Fruit fly (Drosophila melanogaster) whole organism, embryonic: ENCODE data around the gene CG6659.

ENCODE experiments used
- Bgb ChIP-seq: fragments of 200-800 bp; sonication (Bioruptor generic); IDR thresholded peaks from 2 replicates; pipeline ENCODE4 v1.3.6; 2022; ENCODE audit warnings: missing biosample characterization, missing genetic modification characterization; ENCODE audit not compliant: partially characterized antibody
- CG10209 ChIP-seq: fragments of 200-800 bp; sonication (Bioruptor generic); optimal IDR thresholded peaks from 3 replicates; lab custom pipeline; 2017; ENCODE audit warnings: missing biosample characterization, mild to moderate bottlenecking, missing genetic modification characterization, missing genetic modification reagents
- CG11504 ChIP-seq: fragments of 200-800 bp; sonication (Bioruptor generic); optimal IDR thresholded peaks from 3 replicates; lab custom pipeline; 2019; ENCODE audit warnings: missing biosample characterization, mild to moderate bottlenecking, missing genetic modification characterization, moderate library complexity
- CG14014 ChIP-seq: fragments of 200-800 bp; sonication (Bioruptor generic); IDR thresholded peaks from 2 replicates; pipeline ENCODE4 v1.3.6; 2022; ENCODE audit warnings: missing biosample characterization, missing genetic modification characterization
- CG14441 ChIP-seq: fragments of 200-800 bp; sonication (Bioruptor generic); IDR thresholded peaks from 2 replicates; pipeline ENCODE4 v1.3.6; 2022; ENCODE audit warnings: missing biosample characterization, missing genetic modification characterization
- CG17359 ChIP-seq: fragments of 200-800 bp; sonication (Bioruptor generic); optimal IDR thresholded peaks from 3 replicates; lab custom pipeline; 2018; ENCODE audit warnings: missing biosample characterization, mild to moderate bottlenecking, missing genetic modification characterization, moderate library complexity
- CG2120 ChIP-seq: fragments of 200-800 bp; sonication (Bioruptor generic); optimal IDR thresholded peaks from 3 replicates; lab custom pipeline; 2016; ENCODE audit warnings: missing biosample characterization, missing genetic modification characterization
- CG2712 ChIP-seq: fragments of 200-800 bp; optimal IDR thresholded peaks from 3 replicates; lab custom pipeline; 2019; ENCODE audit warnings: missing biosample characterization, mild to moderate bottlenecking, missing genetic modification characterization, moderate library complexity
- CG31365 ChIP-seq: fragments of 200-800 bp; sonication (Bioruptor generic); optimal IDR thresholded peaks from 2 replicates; lab custom pipeline; 2018; ENCODE audit warnings: missing biosample characterization, mild to moderate bottlenecking, missing genetic modification characterization
- CG3163 ChIP-seq: fragments of 200-800 bp; sonication (Bioruptor generic); optimal IDR thresholded peaks from 3 replicates; lab custom pipeline; 2016; ENCODE audit warnings: missing biosample characterization, missing genetic modification characterization
- CG5245 ChIP-seq: fragments of 200-800 bp; sonication (Bioruptor generic); optimal IDR thresholded peaks from 3 replicates; lab custom pipeline; 2016; ENCODE audit warnings: missing biosample characterization, missing genetic modification characterization
- CG6254 ChIP-seq: fragments of 200-800 bp; sonication (Bioruptor generic); optimal IDR thresholded peaks from 3 replicates; lab custom pipeline; 2017; ENCODE audit warnings: mild to moderate bottlenecking, missing biosample characterization, missing genetic modification reagents, missing genetic modification characterization
- CG6854 ChIP-seq: fragments of 200-800 bp; sonication (Bioruptor generic); optimal IDR thresholded peaks from 3 replicates; lab custom pipeline; 2017; ENCODE audit warnings: missing biosample characterization, mild to moderate bottlenecking, missing genetic modification characterization
- CG7357 ChIP-seq: fragments of 200-800 bp; sonication (Bioruptor generic); IDR thresholded peaks from 3 replicates; pipeline ENCODE4 v1.3.6; 2022; ENCODE audit warnings: missing biosample characterization, missing genetic modification characterization
- CG7556 ChIP-seq: fragments of 200-800 bp; sonication (Bioruptor generic); optimal IDR thresholded peaks from 2 replicates; lab custom pipeline; 2017; ENCODE audit warnings: missing biosample characterization, mild to moderate bottlenecking, missing genetic modification characterization
- CG7963 ChIP-seq: fragments of 200-800 bp; sonication (Bioruptor generic); IDR thresholded peaks from 3 replicates; pipeline ENCODE4 v1.3.6; 2022; ENCODE audit warnings: missing biosample characterization, missing genetic modification characterization; ENCODE audit not compliant: partially characterized antibody
- CG9215 ChIP-seq: fragments of 200-800 bp; sonication (Bioruptor generic); IDR thresholded peaks from 2 replicates; pipeline ENCODE4 v1.3.6; 2022; ENCODE audit warnings: missing biosample characterization, missing genetic modification characterization
- CoRest ChIP-seq: fragments of 200-800 bp; sonication (Bioruptor generic); optimal IDR thresholded peaks from 3 replicates; lab custom pipeline; 2018; ENCODE audit warnings: missing biosample characterization, mild to moderate bottlenecking, missing genetic modification characterization, moderate library complexity
- Hr51 ChIP-seq, 2 experiments: fragments of 200-800 bp; sonication (Bioruptor generic); optimal IDR thresholded peaks; 2 replicates in 1 of 2; 3 replicates in 1 of 2; lab custom pipeline; 2016 to 2018; ENCODE audit warnings: missing biosample characterization in 2 of 2, missing genetic modification characterization in 2 of 2, mild to moderate bottlenecking in 1 of 2, moderate library complexity in 1 of 2
- Hsf ChIP-seq: fragments of 200-800 bp; sonication (Bioruptor generic); optimal IDR thresholded peaks from 3 replicates; lab custom pipeline; 2016; ENCODE audit warnings: missing biosample characterization, missing genetic modification characterization
- Meics ChIP-seq: fragments of 200-800 bp; sonication (Bioruptor generic); optimal IDR thresholded peaks from 2 replicates; lab custom pipeline; 2017; ENCODE audit warnings: missing biosample characterization, mild to moderate bottlenecking, missing genetic modification characterization
- Oli ChIP-seq: fragments of 200-800 bp; sonication (Bioruptor generic); optimal IDR thresholded peaks from 2 replicates; lab custom pipeline; 2018; ENCODE audit warnings: missing biosample characterization, mild to moderate bottlenecking, missing genetic modification characterization, moderate library complexity
- Sox102F ChIP-seq: fragments of 200-800 bp; sonication (Bioruptor generic); optimal IDR thresholded peaks from 2 replicates; lab custom pipeline; 2018; ENCODE audit warnings: missing biosample characterization, mild to moderate bottlenecking, missing genetic modification characterization, moderate library complexity
- Vsx1 ChIP-seq: fragments of 200-800 bp; sonication (Bioruptor generic); optimal IDR thresholded peaks from 2 replicates; lab custom pipeline; 2017; ENCODE audit warnings: missing biosample characterization, mild to moderate bottlenecking, missing genetic modification characterization, missing genetic modification reagents
- Xbp1 ChIP-seq: fragments of 200-800 bp; sonication (Bioruptor generic); optimal IDR thresholded peaks from 3 replicates; lab custom pipeline; 2016; ENCODE audit warnings: missing biosample characterization, mild to moderate bottlenecking, missing genetic modification characterization
- en ChIP-seq: fragments of 200-800 bp; sonication (Bioruptor generic); optimal IDR thresholded peaks from 2 replicates; lab custom pipeline; 2016; ENCODE audit warnings: missing biosample characterization, missing genetic modification characterization
- fd96Cb ChIP-seq: fragments of 200-800 bp; sonication (Bioruptor generic); optimal IDR thresholded peaks from 2 replicates; lab custom pipeline; 2018; ENCODE audit warnings: missing biosample characterization, mild to moderate bottlenecking, missing genetic modification characterization, moderate library complexity
- her ChIP-seq: fragments of 200-800 bp; sonication (Bioruptor generic); optimal IDR thresholded peaks from 2 replicates; lab custom pipeline; 2016; ENCODE audit warnings: missing biosample characterization, missing genetic modification characterization
- ind ChIP-seq: fragments of 200-800 bp; sonication (Bioruptor generic); optimal IDR thresholded peaks from 3 replicates; lab custom pipeline; 2016; ENCODE audit warnings: missing biosample characterization, missing genetic modification characterization
- ken ChIP-seq: fragments of 200-800 bp; sonication (Bioruptor generic); IDR thresholded peaks from 3 replicates; pipeline ENCODE4 v1.3.6; 2022; ENCODE audit warnings: missing biosample characterization, missing genetic modification characterization
- lbe ChIP-seq: fragments of 200-800 bp; sonication (Bioruptor generic); optimal IDR thresholded peaks from 2 replicates; lab custom pipeline; 2016; ENCODE audit warnings: missing biosample characterization, mild to moderate bottlenecking, missing genetic modification characterization
- lmd ChIP-seq: fragments of 200-800 bp; sonication (Bioruptor generic); IDR thresholded peaks from 2 replicates; pipeline ENCODE4 v1.3.6; 2022; ENCODE audit warnings: missing biosample characterization, missing genetic modification characterization
- mirr ChIP-seq: fragments of 200-800 bp; sonication (Bioruptor generic); optimal IDR thresholded peaks from 3 replicates; lab custom pipeline; 2018; ENCODE audit warnings: missing biosample characterization, mild to moderate bottlenecking, missing genetic modification characterization
- nom ChIP-seq: fragments of 200-800 bp; sonication (Bioruptor generic); optimal IDR thresholded peaks from 2 replicates; lab custom pipeline; 2017; ENCODE audit warnings: missing biosample characterization, missing genetic modification characterization, mild to moderate bottlenecking, moderate library complexity, missing genetic modification reagents
- org-1 ChIP-seq: fragments of 200-800 bp; sonication (Bioruptor generic); optimal IDR thresholded peaks from 2 replicates; lab custom pipeline; 2017; ENCODE audit warnings: missing biosample characterization, missing genetic modification characterization
- otp ChIP-seq: fragments of 200-800 bp; sonication (Bioruptor generic); IDR thresholded peaks from 3 replicates; pipeline ENCODE4, ENCODE4 v1.3.6; 2022; ENCODE audit warnings: missing biosample characterization, missing genetic modification characterization
- pan ChIP-seq, 4 experiments: fragments of >200 bp in 3 of 4; fragments of 200-800 bp in 1 of 4; sonication (Bioruptor generic) in 1 of 4; optimal IDR thresholded peaks in 3 of 4; IDR thresholded peaks in 1 of 4; 2 replicates each; pipeline versions ENCODE4 v1.3.6 to Lab custom; 2017 to 2022; ENCODE audit warnings: missing biosample characterization in 2 of 4, missing genetic modification characterization in 2 of 4, mixed read lengths in 1 of 4
- phol ChIP-seq: fragments of 200-800 bp; sonication (Bioruptor generic); optimal IDR thresholded peaks from 3 replicates; lab custom pipeline; 2018; ENCODE audit warnings: missing biosample characterization, mild to moderate bottlenecking, missing genetic modification characterization, moderate library complexity
- pita ChIP-seq: fragments of 200-800 bp; sonication (Bioruptor generic); optimal IDR thresholded peaks from 2 replicates; lab custom pipeline; 2017; ENCODE audit warnings: missing biosample characterization, mild to moderate bottlenecking, missing genetic modification characterization
- pnt ChIP-seq: fragments of 200-800 bp; sonication (Bioruptor generic); optimal IDR thresholded peaks from 3 replicates; lab custom pipeline; 2016; ENCODE audit warnings: missing biosample characterization, missing genetic modification characterization
- repo ChIP-seq: fragments of 200-800 bp; sonication (Bioruptor generic); optimal IDR thresholded peaks from 2 replicates; lab custom pipeline; 2016; ENCODE audit warnings: missing biosample characterization, missing genetic modification characterization
- sc ChIP-seq, 3 experiments: fragments of >200 bp in 2 of 3; fragments of 200-800 bp in 1 of 3; sonication (Bioruptor generic) in 1 of 3; optimal IDR thresholded peaks; 2 replicates in 2 of 3; 3 replicates in 1 of 3; lab custom pipeline; 2017; ENCODE audit warnings: mild to moderate bottlenecking in 1 of 3, missing biosample characterization in 1 of 3, missing genetic modification characterization in 1 of 3, missing genetic modification reagents in 1 of 3
- sens ChIP-seq: fragments of 200-800 bp; sonication (Bioruptor generic); peaks from one replicate; lab custom pipeline; 2016; ENCODE audit warnings: missing biosample characterization, missing genetic modification characterization
- slp2 ChIP-seq: fragments of 200-800 bp; sonication (Bioruptor generic); optimal IDR thresholded peaks from 2 replicates; lab custom pipeline; 2016; ENCODE audit warnings: missing biosample characterization, missing genetic modification characterization
- tap ChIP-seq: fragments of 200-800 bp; optimal IDR thresholded peaks from 3 replicates; lab custom pipeline; 2019; ENCODE audit warnings: missing biosample characterization, mild to moderate bottlenecking, missing genetic modification characterization, moderate library complexity
- tin ChIP-seq: fragments of 200-800 bp; sonication (Bioruptor generic); optimal IDR thresholded peaks from 3 replicates; lab custom pipeline; 2016; ENCODE audit warnings: missing biosample characterization, missing genetic modification characterization
- tll ChIP-seq, 2 experiments: fragments of 200-800 bp in 1 of 2; fragments of >200 bp in 1 of 2; sonication (Bioruptor generic) in 1 of 2; optimal IDR thresholded peaks; 2 replicates each; lab custom pipeline; 2017 to 2019; ENCODE audit warnings: missing biosample characterization in 2 of 2, missing genetic modification characterization in 2 of 2, mild to moderate bottlenecking in 1 of 2, moderate library complexity in 1 of 2
- twi ChIP-seq: fragments of 200-800 bp; optimal IDR thresholded peaks from 2 replicates; lab custom pipeline; 2019; ENCODE audit warnings: missing biosample characterization, mild to moderate bottlenecking, missing genetic modification characterization, moderate library complexity
- vvl ChIP-seq: fragments of 200-800 bp; sonication (Bioruptor generic); IDR thresholded peaks from 2 replicates; pipeline ENCODE4 v1.3.6; 2022; ENCODE audit warnings: missing biosample characterization, missing genetic modification characterization

Gene CG6659

dm6 chrX:18613434-18613833 is 43.7 kb downstream of the CG6659 start (continued):
- TF ChIP-seq Hsf (GFP tag; lab: Kevin White, UChicago): peak; percentile 1
- peak; percentile 33; the same call in 1 of the 2 replicates for TF ChIP-seq lmd (GFP tag; lab: Robert Waterston, UW)
- TF ChIP-seq repo (GFP tag; lab: Kevin White, UChicago): no peak
- TF ChIP-seq CG6254: no peak
- peak; percentile 5; the same call in 1 of the 2 replicates for TF ChIP-seq CG9215 (GFP tag; lab: Robert Waterston, UW)
- 0 out of 3 replicates have a peak, but pooled peaks have one; percentile 19 for TF ChIP-seq CG7357 (GFP tag; lab: Robert Waterston, UW)
- TF ChIP-seq CG17359 (tag; lab: Kevin White, UChicago): peak; percentile 0
- TF ChIP-seq CG14441 (GFP tag; lab: Robert Waterston, UW): 0 out of 2 replicates have a peak, but pooled peaks have one; percentile 29
- TF ChIP-seq CG2712 (tag; lab: Kevin White, UChicago): no peak
- TF ChIP-seq vvl (GFP tag; lab: Robert Waterston, UW): 0 out of 2 replicates have a peak, but pooled peaks have one; percentile 23
- peak; percentile 25 for TF ChIP-seq Oli (tag; lab: Kevin White, UChicago)
- TF ChIP-seq nom (GFP tag; lab: Kevin White, UChicago): no peak
- peak; percentile 38 for TF ChIP-seq phol
- peak; percentile 6 for TF ChIP-seq pnt (GFP tag; lab: Kevin White, UChicago)
- peak; percentile 10 for TF ChIP-seq Sox102F
- peak; percentile 15 for TF ChIP-seq Meics (GFP tag; lab: Kevin White, UChicago)
- TF ChIP-seq slp2 (GFP tag; lab: Kevin White, UChicago): no peak
- no peak for TF ChIP-seq CG3163 (GFP tag; lab: Kevin White, UChicago)
- peak; percentile 2 for TF ChIP-seq org-1
- no peak for TF ChIP-seq her
- TF ChIP-seq sc (optimal IDR thresholded peaks at IDR 0.05; lab: Kevin White, UChicago): no peak
- no peak for TF ChIP-seq sc (GFP tag; optimal IDR thresholded peaks at IDR 0.05; lab: Kevin White, UChicago)
- no peak for TF ChIP-seq tll (GFP tag; optimal IDR thresholded peaks at IDR 0.05; lab: Kevin White, UChicago)
- peak; percentile 16 for TF ChIP-seq fd96Cb (tag; lab: Kevin White, UChicago)
- TF ChIP-seq CG31365 (tag; lab: Kevin White, UChicago): no peak
- peak; percentile 49 for TF ChIP-seq CG11504 (tag; lab: Kevin White, UChicago)
- peak; percentile 5 for TF ChIP-seq CoRest (tag; lab: Kevin White, UChicago)
- no peak for TF ChIP-seq twi
- TF ChIP-seq en: no peak
- no peak for TF ChIP-seq CG6854 (GFP tag; lab: Kevin White, UChicago)
- TF ChIP-seq CG7556 (GFP tag; lab: Kevin White, UChicago): peak; percentile 13
- no peak for TF ChIP-seq mirr
- TF ChIP-seq Bgb (GFP tag; lab: Robert Waterston, UW): no peak
- no peak for TF ChIP-seq pita (GFP tag; lab: Kevin White, UChicago)
- TF ChIP-seq ken (GFP tag; lab: Robert Waterston, UW): 0 out of 3 replicates have a peak, but pooled peaks have one; percentile 9
- TF ChIP-seq Hr51 (GFP tag; optimal IDR thresholded peaks at IDR 0.05; lab: Kevin White, UChicago): peak in 1 of 2 experiments; percentile 11
- TF ChIP-seq otp (GFP tag; lab: Robert Waterston, UW): no peak
- peak; percentile 7 for TF ChIP-seq tin (GFP tag; lab: Kevin White, UChicago)
- TF ChIP-seq pan (optimal IDR thresholded peaks at IDR 0.05; lab: Kevin White, UChicago): no peak
- peak in 1 of 2 experiments; percentile 12 for TF ChIP-seq pan (GFP tag; optimal IDR thresholded peaks at IDR 0.05 in 1 of 2, IDR thresholded peaks at IDR 0.05 in 1 of 2)
- peak; percentile 34 for TF ChIP-seq CG2120 (GFP tag; lab: Kevin White, UChicago)
- no peak for TF ChIP-seq CG10209 (GFP tag; lab: Kevin White, UChicago)
- TF ChIP-seq tap (tag; lab: Kevin White, UChicago): no peak
- peak; percentile 44 for TF ChIP-seq sens
- TF ChIP-seq Vsx1 (GFP tag; lab: Kevin White, UChicago): no peak
- TF ChIP-seq lbe (GFP tag; lab: Kevin White, UChicago): no peak
- 0 out of 2 replicates have a peak, but pooled peaks have one; percentile 20 for TF ChIP-seq CG14014
- no peak for TF ChIP-seq CG5245 (GFP tag; lab: Kevin White, UChicago)
- peak; percentile 33 for TF ChIP-seq ind (GFP tag; lab: Kevin White, UChicago)
- TF ChIP-seq Xbp1 (GFP tag; lab: Kevin White, UChicago): peak; percentile 18
- no peak for TF ChIP-seq CG7963 (GFP tag; lab: Robert Waterston, UW)
